Fruit fly (Drosophila melanogaster) whole organism, embryonic: ENCODE measurements around the gene anox.

Experiments used
- Antp ChIP-seq: fragments of 200-800 bp; sonication (Bioruptor generic); optimal IDR thresholded peaks from 3 replicates; lab custom pipeline; 2016; ENCODE audit warnings: missing biosample characterization, missing genetic modification characterization
- CG11560 ChIP-seq: fragments of 200-800 bp; sonication (Bioruptor generic); IDR thresholded peaks from 3 replicates; pipeline ENCODE4 v1.3.6; 2022; ENCODE audit warnings: missing biosample characterization, missing genetic modification characterization
- CG12236 ChIP-seq: fragments of 200-800 bp; sonication (Bioruptor generic); optimal IDR thresholded peaks from 2 replicates; lab custom pipeline; 2016; ENCODE audit warnings: missing biosample characterization, missing genetic modification characterization
- CG12744 ChIP-seq: fragments of 200-800 bp; sonication (Bioruptor generic); optimal IDR thresholded peaks from 2 replicates; lab custom pipeline; 2016; ENCODE audit warnings: missing biosample characterization, missing genetic modification characterization
- CG14014 ChIP-seq: fragments of 200-800 bp; sonication (Bioruptor generic); IDR thresholded peaks from 2 replicates; pipeline ENCODE4 v1.3.6; 2022; ENCODE audit warnings: missing biosample characterization, missing genetic modification characterization
- CG15696 ChIP-seq: fragments of 200-800 bp; sonication (Bioruptor generic); optimal IDR thresholded peaks from 2 replicates; lab custom pipeline; 2019; ENCODE audit warnings: missing biosample characterization, mild to moderate bottlenecking, missing genetic modification characterization, moderate library complexity
- CG16779 ChIP-seq: fragments of 200-800 bp; sonication (Bioruptor generic); IDR thresholded peaks from 2 replicates; pipeline ENCODE4 v1.3.6; 2022; ENCODE audit warnings: missing biosample characterization, missing genetic modification characterization
- CG16815 ChIP-seq: fragments of 200-800 bp; sonication (Bioruptor generic); optimal IDR thresholded peaks from 3 replicates; lab custom pipeline; 2017; ENCODE audit warnings: missing biosample characterization, mild to moderate bottlenecking, missing genetic modification characterization
- CG17912 ChIP-seq: fragments of 200-800 bp; sonication (Bioruptor generic); optimal IDR thresholded peaks from 2 replicates; lab custom pipeline; 2018; ENCODE audit warnings: missing biosample characterization, mild to moderate bottlenecking, missing genetic modification characterization
- CG18011 ChIP-seq: fragments of 200-800 bp; sonication (Bioruptor generic); optimal IDR thresholded peaks from 2 replicates; lab custom pipeline; 2017; ENCODE audit warnings: missing biosample characterization, missing genetic modification characterization, mild to moderate bottlenecking, moderate library complexity, missing genotype
- CG18619 ChIP-seq: fragments of 200-800 bp; sonication (Bioruptor generic); optimal IDR thresholded peaks from 3 replicates; lab custom pipeline; 2017; ENCODE audit warnings: missing biosample characterization, mild to moderate bottlenecking, missing genetic modification characterization
- CG2120 ChIP-seq: fragments of 200-800 bp; sonication (Bioruptor generic); optimal IDR thresholded peaks from 3 replicates; lab custom pipeline; 2016; ENCODE audit warnings: missing biosample characterization, missing genetic modification characterization
- CG2129 ChIP-seq: fragments of 200-800 bp; sonication (Bioruptor generic); IDR thresholded peaks from 2 replicates; pipeline ENCODE4 v1.3.6; 2022; ENCODE audit warnings: missing biosample characterization, missing genetic modification characterization; ENCODE audit not compliant: partially characterized antibody
- CG33213 ChIP-seq: fragments of 200-800 bp; sonication (Bioruptor generic); optimal IDR thresholded peaks from 3 replicates; lab custom pipeline; 2016; ENCODE audit warnings: missing biosample characterization, missing genetic modification characterization
- CG3407 ChIP-seq: fragments of 200-800 bp; sonication (Bioruptor generic); optimal IDR thresholded peaks from 2 replicates; lab custom pipeline; 2018; ENCODE audit warnings: missing biosample characterization, mild to moderate bottlenecking, missing genetic modification characterization
- CG3847 ChIP-seq: fragments of 200-800 bp; sonication (Bioruptor generic); IDR thresholded peaks from 2 replicates; pipeline ENCODE4 v1.3.6; 2022; ENCODE audit warnings: missing biosample characterization, missing genetic modification characterization
- CG4282 ChIP-seq: fragments of 200-800 bp; sonication (Bioruptor generic); optimal IDR thresholded peaks from 2 replicates; lab custom pipeline; 2016; ENCODE audit warnings: missing biosample characterization, missing genetic modification characterization
- CG6254 ChIP-seq: fragments of 200-800 bp; sonication (Bioruptor generic); optimal IDR thresholded peaks from 3 replicates; lab custom pipeline; 2017; ENCODE audit warnings: mild to moderate bottlenecking, missing biosample characterization, missing genetic modification reagents, missing genetic modification characterization
- CG6765 ChIP-seq: fragments of 200-800 bp; sonication (Bioruptor generic); optimal IDR thresholded peaks from 3 replicates; lab custom pipeline; 2017; ENCODE audit warnings: missing biosample characterization, mild to moderate bottlenecking, missing genetic modification characterization
- CG8359 ChIP-seq: fragments of 200-800 bp; sonication (Bioruptor generic); optimal IDR thresholded peaks from 2 replicates; lab custom pipeline; 2017; ENCODE audit warnings: missing biosample characterization, mild to moderate bottlenecking, missing genetic modification characterization, borderline replicate concordance
- CG9437 ChIP-seq: fragments of 200-800 bp; sonication (Bioruptor generic); optimal IDR thresholded peaks from 2 replicates; lab custom pipeline; 2018; ENCODE audit warnings: missing biosample characterization, mild to moderate bottlenecking, missing genetic modification characterization
- Camta ChIP-seq: fragments of 200-800 bp; sonication (Bioruptor generic); optimal IDR thresholded peaks from 2 replicates; lab custom pipeline; 2016; ENCODE audit warnings: missing biosample characterization, missing genetic modification characterization
- CrebB ChIP-seq: fragments of 200-800 bp; sonication (Bioruptor generic); optimal IDR thresholded peaks from 3 replicates; lab custom pipeline; 2018; ENCODE audit warnings: missing biosample characterization, mild to moderate bottlenecking, missing genetic modification characterization
- E2f1 ChIP-seq: fragments of 200-800 bp; sonication (Bioruptor generic); IDR thresholded peaks from 2 replicates; pipeline ENCODE4 v1.3.6; 2022; ENCODE audit warnings: missing biosample characterization, missing genetic modification characterization
- HLH54F ChIP-seq: fragments of 200-800 bp; sonication (Bioruptor generic); optimal IDR thresholded peaks from 3 replicates; lab custom pipeline; 2016; ENCODE audit warnings: missing biosample characterization, missing genetic modification characterization
- Jarid2 ChIP-seq: fragments of 200-800 bp; sonication (Bioruptor generic); optimal IDR thresholded peaks from 3 replicates; lab custom pipeline; 2017; ENCODE audit warnings: mild to moderate bottlenecking, missing biosample characterization, missing genetic modification reagents, missing genetic modification characterization
- Meics ChIP-seq: fragments of 200-800 bp; sonication (Bioruptor generic); optimal IDR thresholded peaks from 2 replicates; lab custom pipeline; 2017; ENCODE audit warnings: missing biosample characterization, mild to moderate bottlenecking, missing genetic modification characterization
- Mes4 ChIP-seq: fragments of 200-800 bp; sonication (Bioruptor generic); optimal IDR thresholded peaks from 2 replicates; lab custom pipeline; 2016; ENCODE audit warnings: missing biosample characterization, missing genetic modification characterization
- Ptx1 ChIP-seq: fragments of 200-800 bp; sonication (Bioruptor generic); IDR thresholded peaks from 2 replicates; pipeline ENCODE4 v1.3.6; 2022; ENCODE audit warnings: missing biosample characterization, missing genetic modification characterization
- Sry-δ ChIP-seq: fragments of 200-800 bp; sonication (Bioruptor generic); optimal IDR thresholded peaks from 2 replicates; lab custom pipeline; 2016; ENCODE audit warnings: missing biosample characterization, missing genetic modification characterization
- TFAM ChIP-seq: fragments of 200-800 bp; sonication (Bioruptor generic); optimal IDR thresholded peaks from 2 replicates; lab custom pipeline; 2017; ENCODE audit warnings: missing biosample characterization, missing genetic modification characterization, inconsistent platforms
- Taf1 ChIP-seq: fragments of 200-800 bp; sonication (Bioruptor generic); IDR thresholded peaks from 2 replicates; pipeline ENCODE4 v1.3.6; 2022; ENCODE audit warnings: missing biosample characterization, missing genetic modification characterization
- YL-1 ChIP-seq: fragments of 200-800 bp; sonication (Bioruptor generic); optimal IDR thresholded peaks from 3 replicates; lab custom pipeline; 2017; ENCODE audit warnings: missing biosample characterization, mild to moderate bottlenecking, missing genetic modification characterization
- ap ChIP-seq: fragments of 200-800 bp; sonication (Bioruptor generic); IDR thresholded peaks from 2 replicates; pipeline ENCODE4 v1.3.6; 2022; ENCODE audit warnings: missing biosample characterization, missing genetic modification characterization
- bowl ChIP-seq: fragments of 200-800 bp; sonication (Bioruptor generic); IDR thresholded peaks from 2 replicates; pipeline ENCODE4 v1.3.6; 2022; ENCODE audit warnings: missing biosample characterization, missing genetic modification characterization
- corto ChIP-seq: fragments of 200-800 bp; sonication (Bioruptor generic); optimal IDR thresholded peaks from 2 replicates; lab custom pipeline; 2016; ENCODE audit warnings: missing biosample characterization, mild to moderate bottlenecking, missing genetic modification characterization, moderate library complexity
- croc ChIP-seq: fragments of 200-800 bp; sonication (Bioruptor generic); conservative IDR thresholded peaks from 3 replicates; pipeline ENCODE4 v1.3.6; 2022; ENCODE audit warnings: missing biosample characterization, missing genetic modification characterization
- crol ChIP-seq: fragments of 200-800 bp; sonication (Bioruptor generic); IDR thresholded peaks from 2 replicates; pipeline ENCODE4 v1.3.6; 2022; ENCODE audit warnings: missing biosample characterization, missing genetic modification characterization
- dysf ChIP-seq: fragments of 200-800 bp; sonication (Bioruptor generic); IDR thresholded peaks from 3 replicates; pipeline ENCODE4 v1.3.6; 2022; ENCODE audit warnings: missing biosample characterization, missing genetic modification characterization
- fd102C ChIP-seq: fragments of 200-800 bp; sonication (Bioruptor generic); optimal IDR thresholded peaks from 2 replicates; lab custom pipeline; 2018; ENCODE audit warnings: missing biosample characterization, mild to moderate bottlenecking, missing genetic modification characterization, moderate library complexity
- fd96Cb ChIP-seq: fragments of 200-800 bp; sonication (Bioruptor generic); optimal IDR thresholded peaks from 2 replicates; lab custom pipeline; 2018; ENCODE audit warnings: missing biosample characterization, mild to moderate bottlenecking, missing genetic modification characterization, moderate library complexity
- gcm ChIP-seq: fragments of 200-800 bp; sonication (Bioruptor generic); optimal IDR thresholded peaks from 2 replicates; lab custom pipeline; 2019; ENCODE audit warnings: missing biosample characterization, mild to moderate bottlenecking, missing genetic modification characterization, moderate library complexity
- gcm2 ChIP-seq: fragments of 200-800 bp; sonication (Bioruptor generic); optimal IDR thresholded peaks from 2 replicates; lab custom pipeline; 2016; ENCODE audit warnings: missing biosample characterization, missing genetic modification characterization
- jumu ChIP-seq: fragments of 200-800 bp; sonication (Bioruptor generic); optimal IDR thresholded peaks from 3 replicates; lab custom pipeline; 2016; ENCODE audit warnings: missing biosample characterization, missing genetic modification characterization
- lilli ChIP-seq: fragments of 200-800 bp; sonication (Bioruptor generic); optimal IDR thresholded peaks from 3 replicates; lab custom pipeline; 2016; ENCODE audit warnings: missing biosample characterization, missing genetic modification characterization
- pan ChIP-seq, 4 experiments: fragments of >200 bp in 3 of 4; fragments of 200-800 bp in 1 of 4; sonication (Bioruptor generic) in 1 of 4; optimal IDR thresholded peaks in 3 of 4; IDR thresholded peaks in 1 of 4; 2 replicates each; pipeline versions ENCODE4 v1.3.6 to Lab custom; 2017 to 2022; ENCODE audit warnings: missing biosample characterization in 2 of 4, missing genetic modification characterization in 2 of 4, mixed read lengths in 1 of 4
- sens-2 ChIP-seq: fragments of 200-800 bp; sonication (Bioruptor generic); IDR thresholded peaks from 2 replicates; pipeline ENCODE4 v1.3.6; 2022; ENCODE audit warnings: missing biosample characterization, missing genetic modification characterization
- shn ChIP-seq: fragments of 200-800 bp; sonication (Bioruptor generic); optimal IDR thresholded peaks from 3 replicates; lab custom pipeline; 2016; ENCODE audit warnings: missing biosample characterization, missing genetic modification characterization
- tll ChIP-seq, 2 experiments: fragments of 200-800 bp in 1 of 2; fragments of >200 bp in 1 of 2; sonication (Bioruptor generic) in 1 of 2; optimal IDR thresholded peaks; 2 replicates each; lab custom pipeline; 2017 to 2019; ENCODE audit warnings: missing biosample characterization in 2 of 2, missing genetic modification characterization in 2 of 2, mild to moderate bottlenecking in 1 of 2, moderate library complexity in 1 of 2
- toy ChIP-seq: fragments of 200-800 bp; sonication (Bioruptor generic); IDR thresholded peaks from 2 replicates; pipeline ENCODE4 v1.3.6; 2022; ENCODE audit warnings: missing biosample characterization, missing genetic modification characterization

The anox gene

dm6 chrX:21349800-21350309 is 30.8 kb upstream of the anox start, which contains the start of the genes peng and sol (continued):
- TF ChIP-seq CG15696 (tag; lab: Kevin White, UChicago) (peak; percentile 60), Camta (peak; percentile 71), CG8359 (peak; percentile 10), Taf1 (GFP tag; lab: Robert Waterston, UW) (no peak), CG6254 (GFP tag; lab: Kevin White, UChicago) (no peak), CG16815 (GFP tag; lab: Kevin White, UChicago) (peak; percentile 77), CG9437 (peak; percentile 60), ap (GFP tag; lab: Robert Waterston, UW) (no peak), CG18619 (peak; percentile 57), CG3407 (GFP tag; lab: Kevin White, UChicago) (no peak), Sry-δ (GFP tag; lab: Kevin White, UChicago) (peak; percentile 53), E2f1 (peak; percentile 49; the same call in 1 of the 2 replicates), CG16779 (GFP tag; lab: Robert Waterston, UW) (no peak), CG2129 (GFP tag; lab: Robert Waterston, UW) (no peak), Antp (GFP tag; lab: Kevin White, UChicago) (peak; percentile 78), CG11560 (tag; lab: Robert Waterston, UW) (0 out of 3 replicates have a peak, but pooled peaks have one; percentile 43), Jarid2 (GFP tag; lab: Kevin White, UChicago) (no peak), CG17912 (GFP tag; lab: Kevin White, UChicago) (no peak), bowl (GFP tag; lab: Robert Waterston, UW) (no peak), YL-1 (GFP tag; lab: Kevin White, UChicago) (peak; percentile 37), jumu (GFP tag; lab: Kevin White, UChicago) (peak; percentile 58), CG14014 (GFP tag; lab: Robert Waterston, UW) (peak; percentile 52; the same call in 1 of the 2 replicates), shn (GFP tag; lab: Kevin White, UChicago) (peak; percentile 71), lilli (peak; percentile 87), HLH54F (GFP tag; lab: Kevin White, UChicago) (peak; percentile 67), TFAM (GFP tag; lab: Kevin White, UChicago) (no peak), sens-2 (GFP tag; lab: Robert Waterston, UW) (0 out of 2 replicates have a peak, but pooled peaks have one; percentile 4), CG4282 (peak; percentile 34), crol (GFP tag; lab: Robert Waterston, UW) (no peak), CG33213 (GFP tag; lab: Kevin White, UChicago) (peak; percentile 73), CG3847 (GFP tag; lab: Robert Waterston, UW) (peak; percentile 69), CG12236 (GFP tag; lab: Kevin White, UChicago) (peak; percentile 19), CrebB (tag; lab: Kevin White, UChicago) (no peak), tll (GFP tag; optimal IDR thresholded peaks at IDR 0.05; lab: Kevin White, UChicago) (no peak), fd96Cb (tag; lab: Kevin White, UChicago) (peak; percentile 63), CG12744 (peak; percentile 46), Ptx1 (peak; percentile 78), CG18011 (GFP tag; lab: Kevin White, UChicago) (peak; percentile 50), Meics (GFP tag; lab: Kevin White, UChicago) (peak; percentile 72), dysf (GFP tag; lab: Robert Waterston, UW) (peak; percentile 56; the same call in 2 of the 3 replicates), toy (GFP tag; lab: Robert Waterston, UW) (no peak), fd102C (GFP tag; lab: Kevin White, UChicago) (no peak), CG6765 (GFP tag; lab: Kevin White, UChicago) (peak; percentile 19), gcm (peak; percentile 45), gcm2 (peak; percentile 39), Mes4 (GFP tag; lab: Kevin White, UChicago) (peak; percentile 36), croc (GFP tag; lab: Robert Waterston, UW) (peak; percentile 22; the same call in 1 of the 3 replicates), pan (optimal IDR thresholded peaks at IDR 0.05; lab: Kevin White, UChicago) (no peak), pan (GFP tag; optimal IDR thresholded peaks at IDR 0.05 in 1 of 2, IDR thresholded peaks at IDR 0.05 in 1 of 2) (peak in 1 of 2 experiments; percentile 61), corto (GFP tag; lab: Kevin White, UChicago) (no peak), CG2120 (GFP tag; lab: Kevin White, UChicago) (peak; percentile 89)
